Worm (Caenorhabditis elegans) whole organism, L1 larva: ENCODE results near the gene K09G1.2.
A peak's percentile ranks its signal among the peaks of the same experiment; 100 is the strongest.

ENCODE experiments used
- ama-1 ChIP-seq: fragments of 150-350 bp; optimal IDR thresholded peaks from 2 replicates; lab custom pipeline; 2014
- ceh-88 ChIP-seq: fragments of 200-800 bp; sonication (Bioruptor generic); IDR thresholded peaks from 2 replicates; pipeline ENCODE4 v1.3.6; 2022; ENCODE audit warnings: missing genetic modification characterization, missing compliant biosample characterization
- egl-27 ChIP-seq, 2 experiments: fragments of 150-350 bp in 1 of 2; sonication (generic microtip); optimal IDR thresholded peaks; 3 replicates each; lab custom pipeline; 2017 to 2018; ENCODE audit warnings: missing biosample characterization in 2 of 2, missing genetic modification characterization in 2 of 2, missing genetic modification reagents in 2 of 2
- elt-2 ChIP-seq: sonication (generic microtip); optimal IDR thresholded peaks from 2 replicates; lab custom pipeline; 2016; ENCODE audit warnings: missing genetic modification characterization, mild to moderate bottlenecking, inconsistent platforms, missing compliant biosample characterization, missing genetic modification reagents
- elt-3 ChIP-seq, 6 experiments: fragments of 150-350 bp in 1 of 6; sonication (generic microtip); optimal IDR thresholded peaks; 2 replicates each; lab custom pipeline; 2017 to 2018; ENCODE audit warnings: missing biosample characterization in 6 of 6, missing genetic modification characterization in 6 of 6, inconsistent platforms in 1 of 6
- lin-13 ChIP-seq: fragments of 150-350 bp; optimal IDR thresholded peaks from 2 replicates; lab custom pipeline; 2014; ENCODE audit warnings: missing biosample characterization, missing genetic modification reagents, missing genetic modification characterization
- lin-15B ChIP-seq: fragments of 150-350 bp; sonication (generic microtip); optimal IDR thresholded peaks from 3 replicates; lab custom pipeline; 2014; ENCODE audit warnings: missing biosample characterization, missing genetic modification characterization
- lir-3 ChIP-seq: sonication (generic microtip); optimal IDR thresholded peaks from 2 replicates; lab custom pipeline; 2016; ENCODE audit warnings: mild to moderate bottlenecking, missing genetic modification characterization, moderate library complexity, missing compliant biosample characterization; ENCODE audit not compliant: poor library complexity
- lsy-2 ChIP-seq, 2 experiments: fragments of 150-350 bp; optimal IDR thresholded peaks; 2 replicates each; lab custom pipeline; 2014; ENCODE audit warnings: missing biosample characterization in 2 of 2, missing genetic modification characterization in 2 of 2
- nhr-11 ChIP-seq: fragments of 150-350 bp; optimal IDR thresholded peaks from 2 replicates; lab custom pipeline; 2014; ENCODE audit warnings: missing biosample characterization, missing genetic modification characterization
- nhr-237 ChIP-seq: fragments of 150-350 bp; optimal IDR thresholded peaks from 2 replicates; lab custom pipeline; 2014; ENCODE audit warnings: missing biosample characterization, missing genetic modification characterization
- nhr-47 ChIP-seq: sonication (generic microtip); optimal IDR thresholded peaks from 2 replicates; lab custom pipeline; 2016; ENCODE audit warnings: mild to moderate bottlenecking, missing genetic modification characterization, moderate library complexity, missing compliant biosample characterization
- nhr-90 ChIP-seq: sonication (generic microtip); optimal IDR thresholded peaks from 2 replicates; lab custom pipeline; 2016; ENCODE audit warnings: mild to moderate bottlenecking, missing genetic modification characterization, missing compliant biosample characterization; ENCODE audit not compliant: poor library complexity
- snpc-4 ChIP-seq: fragments of 150-350 bp; optimal IDR thresholded peaks from 2 replicates; lab custom pipeline; 2014; ENCODE audit warnings: missing biosample characterization, missing genetic modification characterization

DNA sequence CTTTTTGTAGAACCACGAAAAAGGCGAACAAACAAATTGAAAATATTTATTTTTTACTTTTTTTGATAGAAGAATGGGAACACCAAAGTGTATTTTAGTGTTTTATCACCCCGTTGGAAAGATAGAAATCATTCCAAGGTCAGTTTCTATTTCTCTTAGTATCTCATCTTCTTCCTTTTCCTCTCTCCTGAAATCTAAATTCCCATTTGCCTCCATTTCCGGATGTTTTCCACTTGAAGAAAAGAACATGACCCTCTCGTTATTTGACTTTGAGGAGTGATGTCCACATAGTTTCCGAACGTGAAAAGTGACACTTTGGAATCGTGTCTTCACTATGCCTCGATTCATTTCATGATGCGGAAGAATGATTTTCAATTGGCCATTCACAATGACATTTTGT is 2.8 kb upstream of the K09G1.2 start:
- TF ChIP-seq lin-13 (GFP tag; lab: Kevin White, UChicago), result no peak
- no peak for TF ChIP-seq nhr-47 (tag; lab: Kevin White, UChicago)
- no peak for TF ChIP-seq lsy-2 (tag; optimal IDR thresholded peaks at IDR 0.05; lab: Kevin White, UChicago)
- TF ChIP-seq elt-2 (tag; lab: Kevin White, UChicago), result no peak
- no peak for TF ChIP-seq nhr-11 (tag; lab: Kevin White, UChicago)
- TF ChIP-seq snpc-4 (tag; lab: Kevin White, UChicago), result no peak
- TF ChIP-seq ceh-88 (GFP tag; lab: Robert Waterston, UW), result no peak
- no peak for TF ChIP-seq nhr-90 (tag; lab: Kevin White, UChicago)
- no peak for TF ChIP-seq ama-1 (lab: Kevin White, UChicago)
- TF ChIP-seq lin-15B (tag; lab: Kevin White, UChicago), result no peak
- TF ChIP-seq nhr-237 (tag; lab: Kevin White, UChicago), result no peak
- no peak for TF ChIP-seq egl-27 (tag; optimal IDR thresholded peaks at IDR 0.05; lab: Kevin White, UChicago)
- peak in 1 of 6 experiments; percentile 26 for TF ChIP-seq elt-3 (tag; optimal IDR thresholded peaks at IDR 0.05; lab: Kevin White, UChicago)
- TF ChIP-seq lir-3 (tag; lab: Kevin White, UChicago), result no peak
